Worm (Caenorhabditis elegans) whole organism, L3 larva: ENCODE results near the gene glt-1.

Source experiments
- egl-5 ChIP-seq: fragments of 150-350 bp; optimal IDR thresholded peaks from 2 replicates; lab custom pipeline; 2017; ENCODE audit warnings: missing biosample characterization, missing genetic modification reagents, missing genetic modification characterization, inconsistent platforms
- elt-3 ChIP-seq, 3 experiments: fragments of 150-350 bp in 1 of 3; sonication (generic microtip) in 2 of 3; optimal IDR thresholded peaks; 2 replicates in 2 of 3; 4 replicates in 1 of 3; lab custom pipeline; 2014 to 2017; ENCODE audit warnings: missing biosample characterization in 3 of 3, missing genetic modification characterization in 3 of 3
- nhr-76 ChIP-seq: fragments of 150-350 bp; sonication (generic microtip); optimal IDR thresholded peaks from 5 replicates; lab custom pipeline; 2014; ENCODE audit warnings: missing biosample characterization, missing genetic modification characterization
- pqm-1 ChIP-seq: fragments of 150-350 bp; optimal IDR thresholded peaks from 2 replicates; lab custom pipeline; 2017; ENCODE audit warnings: missing biosample characterization, missing genetic modification characterization, inconsistent platforms
- unc-62 ChIP-seq: fragments of 150-350 bp; sonication (generic microtip); optimal IDR thresholded peaks from 4 replicates; lab custom pipeline; 2014; ENCODE audit warnings: missing biosample characterization, missing genetic modification reagents, missing genetic modification characterization
- zag-1 ChIP-seq: fragments of 150-350 bp; optimal IDR thresholded peaks from 2 replicates; lab custom pipeline; 2014; ENCODE audit warnings: missing biosample characterization, missing genetic modification characterization
- ztf-11 ChIP-seq: fragments of 150-350 bp; optimal IDR thresholded peaks from 2 replicates; lab custom pipeline; 2014; ENCODE audit warnings: missing biosample characterization, missing genetic modification characterization

DNA sequence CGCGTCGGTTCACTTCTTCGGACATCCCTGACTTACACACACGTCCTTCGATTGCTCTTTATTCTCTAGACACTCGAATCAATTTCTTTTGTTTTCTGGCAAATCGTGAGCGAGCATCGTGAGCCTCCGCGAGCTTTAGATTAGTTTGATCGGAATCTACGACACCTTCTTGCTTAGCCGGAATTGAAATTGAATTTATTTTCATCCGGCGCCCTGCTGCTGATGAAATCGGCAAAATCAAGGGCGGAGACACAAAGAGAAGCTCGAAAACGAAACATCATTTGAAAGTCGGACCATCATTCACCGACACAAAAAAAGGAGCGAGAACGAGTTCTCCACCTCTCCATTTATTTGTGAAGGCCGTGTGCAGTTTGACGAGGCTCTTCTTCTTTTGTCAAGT, 22.7 kb downstream of the glt-1 start, which contains the start of gene npr-16:
- TF ChIP-seq unc-62 (no peak), ztf-11 (tag; lab: Kevin White, UChicago) (no peak), pqm-1 (tag; lab: Kevin White, UChicago) (no peak), nhr-76 (tag; lab: Kevin White, UChicago) (no peak), elt-3 (tag; optimal IDR thresholded peaks at IDR 0.05; lab: Kevin White, UChicago) (no peak), zag-1 (tag; lab: Kevin White, UChicago) (no peak), egl-5 (tag; lab: Kevin White, UChicago) (no peak)
